Worm (Caenorhabditis elegans) whole organism, mixed stage, embryonic: ENCODE data around the gene vab-19.

Source experiments
- blmp-1 ChIP-seq: fragments of 150-350 bp; optimal IDR thresholded peaks from 2 replicates; lab custom pipeline; 2014; ENCODE audit warnings: missing biosample characterization, missing genetic modification characterization
- lsy-2 ChIP-seq: fragments of 150-350 bp; optimal IDR thresholded peaks from 2 replicates; lab custom pipeline; 2014; ENCODE audit warnings: missing biosample characterization, missing genetic modification characterization
- snpc-4 ChIP-seq: fragments of 150-350 bp; optimal IDR thresholded peaks from 2 replicates; lab custom pipeline; 2014; ENCODE audit warnings: missing biosample characterization, missing genetic modification characterization
- unc-39 ChIP-seq: fragments of 150-350 bp; optimal IDR thresholded peaks from 2 replicates; lab custom pipeline; 2014; ENCODE audit warnings: missing biosample characterization, missing genetic modification characterization

DNA sequence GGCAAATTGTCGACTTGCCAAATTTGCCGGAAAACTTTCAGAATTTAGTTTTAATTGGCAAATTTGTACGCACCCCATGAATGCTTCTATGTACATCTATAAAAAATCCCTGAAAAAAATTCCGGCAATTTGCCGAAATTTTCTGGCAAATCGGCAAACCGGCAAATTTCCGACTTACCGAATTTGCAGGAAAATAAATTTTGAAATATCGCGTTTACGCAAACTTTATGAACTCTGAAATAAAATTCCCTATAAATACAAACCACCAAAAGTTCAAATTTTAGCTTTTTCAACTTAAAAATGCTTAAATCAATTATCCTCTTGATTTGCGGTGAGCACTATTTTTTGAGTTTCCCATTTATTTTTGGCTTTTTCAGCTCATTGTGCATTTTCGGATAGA lies 37.0 kb downstream of the vab-19 start, which contains the start of gene F53G2.3:
- no peak for TF ChIP-seq blmp-1
- no peak for TF ChIP-seq lsy-2 (tag; lab: Kevin White, UChicago)
- TF ChIP-seq snpc-4 = no peak
- TF ChIP-seq unc-39 (tag; lab: Kevin White, UChicago) = no peak
